Fruit fly (Drosophila melanogaster) whole organism, larva: ENCODE data around the gene CG7295.
A peak's percentile ranks its signal among the peaks of the same experiment; 100 is the strongest.

Source experiments
- noc ChIP-seq: fragments of 200-800 bp; sonication (Bioruptor generic); optimal IDR thresholded peaks from 3 replicates; lab custom pipeline; 2019; ENCODE audit warnings: missing biosample characterization, mild to moderate bottlenecking, missing genetic modification characterization, moderate library complexity

The CG7295 gene

DNA sequence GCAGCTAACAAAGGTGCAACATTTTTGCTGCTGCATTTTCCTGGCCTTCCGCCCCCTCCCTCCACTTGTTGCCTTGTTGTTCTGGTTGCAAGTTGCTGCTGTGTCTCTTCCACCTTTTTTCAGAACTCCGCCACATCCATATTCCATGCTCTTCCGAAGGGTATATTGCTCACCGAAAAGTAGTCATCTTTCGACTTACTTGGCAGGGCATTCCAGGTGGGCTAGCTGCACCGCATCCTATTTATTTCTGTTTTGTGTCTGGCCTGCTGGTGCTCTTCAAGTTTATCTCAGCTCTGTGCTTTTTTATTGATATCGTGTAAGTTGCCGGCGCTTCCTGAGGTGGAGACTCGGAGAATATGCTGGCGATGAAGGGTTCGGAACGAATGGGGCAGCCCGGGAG lies 18.1 kb downstream of the CG7295 start:
- TF ChIP-seq noc (tag; lab: Kevin White, UChicago): no peak

DNA sequence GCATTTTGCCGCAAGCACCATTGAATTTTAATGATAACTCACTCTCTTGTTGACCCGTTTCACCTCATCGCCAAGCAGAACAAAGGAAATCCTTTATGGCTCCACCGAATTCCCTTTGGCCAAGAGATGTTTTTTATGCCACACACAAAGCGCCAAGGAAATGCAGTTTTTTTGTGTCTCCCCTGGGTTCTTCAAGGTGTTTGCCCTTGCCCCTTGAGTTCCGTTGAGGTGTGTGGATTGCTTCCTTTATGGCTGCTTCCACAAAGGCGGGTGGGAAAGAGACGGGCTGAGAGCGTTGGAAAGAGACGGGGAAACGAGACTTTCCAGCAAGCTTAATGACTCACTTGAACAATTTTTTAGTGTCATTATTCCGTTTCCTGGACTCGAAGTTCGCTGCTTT lies 31.7 kb downstream of the CG7295 start:
- TF ChIP-seq noc (tag; lab: Kevin White, UChicago): no peak

DNA sequence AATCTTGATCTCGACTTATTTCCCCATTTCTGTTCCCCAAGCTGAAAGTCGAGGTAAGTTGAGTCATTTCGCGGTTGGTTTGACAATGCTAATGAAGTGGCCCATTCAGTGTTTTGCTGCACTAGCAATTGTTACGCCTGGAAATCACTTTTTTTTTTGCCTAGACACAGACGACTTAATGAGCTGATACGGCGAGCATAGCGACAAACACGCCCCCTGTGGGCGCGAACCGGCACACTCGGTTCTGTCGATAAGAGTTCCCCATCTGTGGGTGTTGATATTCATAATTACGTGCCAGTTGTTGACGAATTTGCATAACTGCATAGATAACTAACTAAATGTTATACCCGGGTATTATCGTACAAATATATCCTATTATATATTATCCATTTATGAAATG lies 32.6 kb downstream of the CG7295 start:
- TF ChIP-seq noc (tag; lab: Kevin White, UChicago): no peak

DNA sequence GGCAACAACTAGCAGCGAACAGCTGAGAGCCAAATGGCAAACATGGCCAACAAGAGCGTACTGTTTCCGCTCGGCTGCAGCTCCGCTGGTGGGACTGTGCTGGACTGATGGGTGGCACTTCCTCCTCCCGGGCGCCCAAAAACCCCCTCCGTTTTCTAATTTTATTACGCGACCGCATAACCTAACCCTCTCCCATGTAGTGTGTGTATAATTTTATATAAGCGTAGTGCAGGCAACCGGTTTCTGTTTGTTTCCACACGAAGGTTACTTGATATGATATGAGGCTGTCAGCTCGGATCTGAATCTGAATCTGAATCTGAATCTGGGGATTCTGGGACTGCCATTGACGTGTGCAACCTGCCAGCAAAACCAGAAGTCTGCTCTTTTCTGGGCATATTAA lies 33.3 kb downstream of the CG7295 start:
- no peak for TF ChIP-seq noc (tag; lab: Kevin White, UChicago)

DNA sequence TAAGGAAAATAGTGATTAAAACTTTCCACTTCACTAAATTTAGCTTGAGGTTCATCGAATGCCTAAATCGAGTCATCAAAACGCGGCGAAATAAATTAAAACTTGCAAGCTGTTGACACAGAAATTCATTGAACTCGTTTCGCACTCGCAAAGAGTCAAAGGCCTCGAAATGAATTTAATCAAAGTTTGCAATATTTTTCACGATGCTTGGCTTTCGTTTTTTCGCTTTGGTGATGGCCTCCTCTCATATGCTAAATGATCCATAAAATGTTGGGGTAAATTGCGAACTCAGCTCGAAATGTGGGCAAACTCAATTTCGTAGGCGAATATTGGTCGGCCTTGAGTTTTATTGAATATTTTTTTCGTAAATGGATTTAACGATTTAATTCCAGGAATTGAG lies 36.7 kb downstream of the CG7295 start:
- TF ChIP-seq noc (tag; lab: Kevin White, UChicago): no peak

DNA sequence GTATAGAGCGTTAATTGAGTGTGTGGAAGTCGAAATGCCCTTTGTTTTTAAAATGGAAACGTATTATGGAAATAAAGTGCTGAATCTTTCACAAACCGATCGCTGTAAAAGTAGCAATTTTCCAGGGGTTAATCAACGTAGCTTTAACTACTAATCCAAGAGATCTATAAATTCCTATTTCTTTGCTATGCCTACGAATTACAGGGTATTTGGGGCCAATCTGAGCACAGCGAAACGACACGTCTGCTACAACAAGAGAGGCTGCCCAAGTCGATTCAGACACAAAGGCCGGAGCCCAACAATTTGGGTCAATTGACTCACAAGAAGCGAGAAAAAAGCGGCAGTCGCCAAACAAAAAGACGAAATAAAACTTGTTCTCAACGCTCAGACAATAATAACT lies 37.5 kb downstream of the CG7295 start:
- no peak for TF ChIP-seq noc (tag; lab: Kevin White, UChicago)

DNA sequence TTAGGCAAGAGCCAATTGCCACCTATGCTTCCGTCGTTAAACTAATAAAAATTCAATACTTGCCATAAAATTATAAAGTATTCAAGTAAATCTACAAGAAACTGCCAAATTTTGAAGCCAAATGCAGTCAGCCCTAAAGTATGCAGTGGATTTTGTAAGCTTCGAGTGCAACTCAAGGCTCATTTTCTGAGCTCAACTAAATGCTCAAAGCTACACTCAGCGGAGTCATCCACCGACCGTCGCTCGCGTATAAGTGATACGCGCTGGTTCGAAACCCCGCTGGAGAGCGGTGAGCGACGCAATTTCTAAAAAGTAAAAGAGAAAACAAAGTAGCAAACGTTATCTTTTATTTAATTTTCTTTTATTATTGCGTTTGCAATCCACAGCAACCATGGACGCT lies 40.1 kb downstream of the CG7295 start:
- TF ChIP-seq noc (tag; lab: Kevin White, UChicago): no peak

DNA sequence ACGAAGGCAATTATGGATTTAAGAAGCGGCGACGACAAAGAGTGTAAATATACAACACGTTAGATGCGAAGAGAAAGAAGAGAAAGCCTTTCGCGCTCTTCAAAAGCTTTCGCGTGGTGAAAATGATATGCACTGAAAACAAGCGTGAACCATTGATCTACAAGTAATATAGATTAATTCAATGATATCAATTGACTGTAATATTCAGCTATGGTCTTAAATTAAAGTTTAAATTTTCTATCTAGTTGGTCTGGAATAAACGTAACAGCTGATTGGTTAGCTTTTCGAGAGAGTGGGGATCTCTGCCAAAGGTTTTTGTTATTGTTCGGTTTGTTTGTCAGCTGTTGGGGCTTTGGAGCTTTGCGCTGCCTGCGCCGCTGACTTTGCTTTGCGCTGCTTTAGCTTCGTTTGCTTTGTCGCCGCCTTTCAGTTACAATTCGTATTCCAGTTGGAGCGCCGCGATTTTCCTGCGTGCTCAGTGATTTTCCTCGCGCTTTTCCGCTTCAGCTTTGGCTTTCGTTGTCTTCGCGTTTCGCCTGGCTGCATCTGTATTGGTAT lies 41.8 kb downstream of the CG7295 start:
- TF ChIP-seq noc (tag; lab: Kevin White, UChicago): peak; percentile 42

DNA sequence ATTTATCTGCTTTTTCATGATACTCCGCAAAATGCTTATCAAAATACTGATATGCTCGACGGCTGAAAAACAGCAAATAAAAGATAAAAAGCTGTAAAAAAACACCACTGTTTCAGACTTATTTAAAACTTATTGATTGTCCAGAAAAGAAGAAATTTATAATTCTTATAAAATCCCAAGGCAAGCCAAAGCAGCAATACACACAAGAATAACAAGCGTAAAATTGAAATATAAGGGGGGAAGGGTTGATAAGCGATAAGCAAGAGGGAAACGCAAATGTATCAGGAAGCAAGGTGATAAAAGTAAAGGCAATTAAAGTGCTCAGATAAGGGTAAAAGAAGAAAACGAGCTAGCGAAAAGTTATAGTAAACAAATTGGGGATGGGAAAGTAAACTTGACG lies 42.9 kb downstream of the CG7295 start:
- TF ChIP-seq noc (tag; lab: Kevin White, UChicago): peak; percentile 72

DNA sequence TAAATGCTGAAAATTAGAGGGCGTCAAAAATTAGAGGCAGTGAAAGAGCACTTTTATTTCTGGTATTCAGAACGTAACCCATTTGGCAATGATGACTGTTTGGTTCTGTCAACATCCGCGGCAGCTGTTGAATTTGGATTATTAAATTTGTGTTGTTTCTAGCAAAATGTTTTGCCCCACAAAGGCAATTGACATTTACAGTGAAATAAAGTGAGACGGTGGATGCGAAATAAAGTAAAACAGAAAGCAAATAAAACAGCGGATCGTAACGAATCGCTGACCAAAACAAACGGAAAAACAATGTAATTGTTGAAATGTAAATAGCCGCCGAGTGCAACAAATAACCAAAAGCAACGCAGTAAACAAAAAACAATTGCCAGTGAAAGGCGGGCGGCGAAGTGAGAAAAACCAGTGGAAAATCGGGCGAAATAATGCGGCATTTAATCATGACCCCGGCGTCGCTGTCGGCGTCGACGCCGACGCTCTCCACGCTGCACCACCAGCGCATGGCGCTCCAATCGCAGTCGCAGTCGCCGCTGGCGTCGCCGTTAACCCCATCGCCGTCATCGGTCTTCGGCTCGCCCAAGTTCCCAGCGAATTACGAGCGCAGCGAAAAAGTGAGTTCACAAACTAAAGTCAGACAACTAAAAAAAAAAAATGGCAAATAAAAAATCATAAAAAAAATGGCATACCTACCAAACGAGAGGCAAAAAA lies 43.6 kb downstream of the CG7295 start:
- no peak for TF ChIP-seq noc (tag; lab: Kevin White, UChicago)

DNA sequence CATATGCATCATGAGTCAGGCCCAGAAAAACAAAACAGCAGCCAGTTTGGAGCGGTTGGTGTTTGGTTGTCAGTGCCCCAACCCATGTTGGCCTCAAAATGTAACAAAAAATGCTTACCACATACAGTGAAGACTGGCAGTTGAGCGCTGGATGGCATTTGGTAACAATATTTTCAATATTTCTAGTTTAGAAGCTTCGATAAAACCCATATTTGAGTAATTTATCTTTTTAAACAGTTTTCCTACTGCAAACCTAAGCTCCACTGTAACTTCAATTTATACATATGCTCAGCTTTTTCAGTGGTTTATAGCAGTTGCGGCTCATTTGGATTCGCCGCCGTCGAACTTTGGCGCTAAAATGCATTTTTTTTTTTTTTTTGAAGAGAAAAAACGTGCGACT lies 46.9 kb downstream of the CG7295 start:
- no peak for TF ChIP-seq noc (tag; lab: Kevin White, UChicago)
